Fruit fly (Drosophila melanogaster) whole organism: ENCODE results near the gene Drak.

Source experiments
- CG8478 ChIP-seq: fragments of >200 bp; optimal IDR thresholded peaks from 2 replicates; lab custom pipeline; 2018; ENCODE audit warnings: inconsistent platforms
- Dll ChIP-seq: fragments of >200 bp; optimal IDR thresholded peaks from 2 replicates; lab custom pipeline; 2017
- EcR ChIP-seq, 2 experiments: fragments of >200 bp; optimal IDR thresholded peaks; 2 replicates each; lab custom pipeline; 2017; ENCODE audit warnings: missing biosample characterization in 2 of 2, missing genetic modification characterization in 2 of 2, missing genetic modification reagents in 2 of 2
- pan ChIP-seq: fragments of >200 bp; optimal IDR thresholded peaks from 2 replicates; lab custom pipeline; 2017
- psq ChIP-seq: fragments of >200 bp; optimal IDR thresholded peaks from 2 replicates; lab custom pipeline; 2017
- usp ChIP-seq: fragments of >200 bp; optimal IDR thresholded peaks from 2 replicates; lab custom pipeline; 2017; ENCODE audit warnings: missing biosample characterization, missing genetic modification characterization, mixed read lengths

- TF ChIP-seq CG8478 (lab: Kevin White, UChicago) = no peak
- TF ChIP-seq psq (lab: Kevin White, UChicago) = no peak
- no peak for TF ChIP-seq usp (GFP tag; lab: Kevin White, UChicago)
- no peak for TF ChIP-seq Dll
- TF ChIP-seq pan (lab: Kevin White, UChicago) = no peak
- no peak for TF ChIP-seq EcR (GFP tag; optimal IDR thresholded peaks at IDR 0.05; lab: Kevin White, UChicago)
Observed at dm6 chrX:11501221-11501961, 8.5 kb downstream of the Drak start.
